Worm (Caenorhabditis elegans) whole organism, L3 larva: ENCODE measurements around the gene T09F3.4.

Experiments used
- aly-2 ChIP-seq: fragments of 150-350 bp; optimal IDR thresholded peaks from 2 replicates; lab custom pipeline; 2014; ENCODE audit warnings: missing biosample characterization, missing genetic modification characterization
- ama-1 ChIP-seq: fragments of 150-350 bp; optimal IDR thresholded peaks from 2 replicates; lab custom pipeline; 2018
- ceh-82 ChIP-seq: fragments of 150-350 bp; optimal IDR thresholded peaks from 2 replicates; lab custom pipeline; 2014; ENCODE audit warnings: missing biosample characterization, missing genetic modification characterization
- ceh-9 ChIP-seq: sonication (generic microtip); optimal IDR thresholded peaks from 2 replicates; lab custom pipeline; 2018; ENCODE audit warnings: missing biosample characterization, missing genetic modification characterization
- mdl-1 ChIP-seq: fragments of 150-350 bp; optimal IDR thresholded peaks from 2 replicates; lab custom pipeline; 2014; ENCODE audit warnings: missing biosample characterization, missing genetic modification characterization
- nfya-1 ChIP-seq: sonication (generic microtip); optimal IDR thresholded peaks from 2 replicates; lab custom pipeline; 2017; ENCODE audit warnings: missing genetic modification characterization, mild to moderate bottlenecking, missing compliant biosample characterization, antibody characterized with exemption, moderate library complexity; ENCODE audit not compliant: insufficient read depth
- nhr-12 ChIP-seq: fragments of 150-350 bp; optimal IDR thresholded peaks from 2 replicates; lab custom pipeline; 2014; ENCODE audit warnings: missing biosample characterization, missing genetic modification characterization
- nhr-23 ChIP-seq: fragments of 150-350 bp; optimal IDR thresholded peaks from 2 replicates; lab custom pipeline; 2014; ENCODE audit warnings: missing biosample characterization, missing genetic modification reagents, missing genetic modification characterization
- skn-1 ChIP-seq: fragments of 150-350 bp; optimal IDR thresholded peaks from 2 replicates; lab custom pipeline; 2014; ENCODE audit warnings: missing biosample characterization, missing genetic modification characterization
- tbx-2 ChIP-seq: sonication (generic microtip); optimal IDR thresholded peaks from 2 replicates; lab custom pipeline; 2016; ENCODE audit warnings: mild to moderate bottlenecking, missing genetic modification characterization, missing compliant biosample characterization
- zag-1 ChIP-seq: fragments of 150-350 bp; optimal IDR thresholded peaks from 2 replicates; lab custom pipeline; 2014; ENCODE audit warnings: missing biosample characterization, missing genetic modification characterization

DNA sequence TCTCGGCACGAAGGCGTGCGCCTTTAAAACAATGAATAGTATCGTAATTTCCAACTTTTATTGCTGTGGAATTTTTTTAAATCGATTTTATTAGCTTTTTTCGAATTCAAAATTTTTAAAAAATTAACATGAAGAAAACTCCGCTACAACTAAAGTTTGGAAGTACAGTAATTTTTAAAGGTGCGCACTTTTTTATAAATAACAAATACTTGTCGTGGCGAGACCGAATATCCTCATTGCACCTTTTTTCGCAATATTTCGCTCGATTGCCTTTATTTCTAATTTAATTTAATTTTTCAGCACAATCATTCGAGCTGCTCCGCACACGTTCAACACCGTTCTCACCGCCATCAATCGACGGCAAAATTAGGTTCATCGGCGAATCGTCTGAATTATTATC is 4.7 kb upstream of the T09F3.4 start, which contains the start of the genes T09F3.2 and T09F3.7:
- peak; percentile 4 for TF ChIP-seq ama-1 (lab: Kevin White, UChicago)
- no peak for TF ChIP-seq tbx-2 (tag; lab: Kevin White, UChicago)
- no peak for TF ChIP-seq ceh-82 (tag; lab: Kevin White, UChicago)
- TF ChIP-seq skn-1: no peak
- TF ChIP-seq nhr-12 (tag; lab: Kevin White, UChicago): no peak
- no peak for TF ChIP-seq zag-1
- TF ChIP-seq mdl-1 (tag; lab: Kevin White, UChicago): no peak
- no peak for TF ChIP-seq nhr-23 (tag; lab: Kevin White, UChicago)
- no peak for TF ChIP-seq ceh-9 (tag; lab: Kevin White, UChicago)
- TF ChIP-seq aly-2 (tag; lab: Kevin White, UChicago): no peak
- TF ChIP-seq nfya-1: no peak
